Worm (Caenorhabditis elegans) whole organism, L2 larva: ENCODE data around the gene T23F6.3.

ENCODE experiments used
- C34F6.9 ChIP-seq: fragments of 150-350 bp; optimal IDR thresholded peaks from 2 replicates; lab custom pipeline; 2014; ENCODE audit warnings: missing biosample characterization, missing genetic modification characterization
- F13H6.1 ChIP-seq: sonication (generic microtip); optimal IDR thresholded peaks from 2 replicates; lab custom pipeline; 2016; ENCODE audit warnings: missing genetic modification characterization, missing compliant biosample characterization
- R02D3.7 ChIP-seq: fragments of 150-350 bp; optimal IDR thresholded peaks from 2 replicates; lab custom pipeline; 2014; ENCODE audit warnings: missing biosample characterization, missing genetic modification characterization
- Y55F3AM.14 ChIP-seq: fragments of 200-800 bp; sonication (Bioruptor generic); optimal IDR thresholded peaks from 2 replicates; lab custom pipeline; 2018; ENCODE audit warnings: mild to moderate bottlenecking, missing genetic modification characterization, missing compliant biosample characterization
- ZK546.5 ChIP-seq: sonication (generic microtip); optimal IDR thresholded peaks from 2 replicates; lab custom pipeline; 2017; ENCODE audit warnings: missing biosample characterization, missing genetic modification characterization
- alr-1 ChIP-seq: fragments of 150-350 bp; optimal IDR thresholded peaks from 2 replicates; lab custom pipeline; 2014; ENCODE audit warnings: missing biosample characterization, missing genetic modification characterization
- aly-2 ChIP-seq: fragments of 150-350 bp; optimal IDR thresholded peaks from 2 replicates; lab custom pipeline; 2014; ENCODE audit warnings: missing biosample characterization, missing genetic modification characterization
- ama-1 ChIP-seq: fragments of 150-350 bp; optimal IDR thresholded peaks from 2 replicates; lab custom pipeline; 2018; ENCODE audit warnings: inconsistent platforms
- blmp-1 ChIP-seq: sonication (generic microtip); optimal IDR thresholded peaks from 2 replicates; lab custom pipeline; 2017; ENCODE audit warnings: missing genetic modification characterization, mild to moderate bottlenecking, missing compliant biosample characterization, antibody characterized with exemption, moderate library complexity; ENCODE audit not compliant: insufficient read depth
- ceh-16 ChIP-seq: fragments of 150-350 bp; optimal IDR thresholded peaks from 2 replicates; lab custom pipeline; 2014; ENCODE audit warnings: missing biosample characterization, missing genetic modification characterization
- ceh-82 ChIP-seq: fragments of 150-350 bp; optimal IDR thresholded peaks from 2 replicates; lab custom pipeline; 2014; ENCODE audit warnings: missing biosample characterization, missing genetic modification characterization
- crh-2 ChIP-seq: sonication (generic microtip); optimal IDR thresholded peaks from 2 replicates; lab custom pipeline; 2017; ENCODE audit warnings: missing biosample characterization, missing genetic modification characterization
- dmd-4 ChIP-seq: sonication (generic microtip); optimal IDR thresholded peaks from 2 replicates; lab custom pipeline; 2017; ENCODE audit warnings: missing biosample characterization, missing genetic modification characterization
- egl-27 ChIP-seq: sonication (generic microtip); optimal IDR thresholded peaks from 3 replicates; lab custom pipeline; 2017; ENCODE audit warnings: missing biosample characterization, missing genetic modification reagents, missing genetic modification characterization
- elt-1 ChIP-seq: fragments of 150-350 bp; optimal IDR thresholded peaks from 2 replicates; lab custom pipeline; 2014; ENCODE audit warnings: missing biosample characterization, missing genetic modification characterization
- elt-3 ChIP-seq: sonication (generic microtip); optimal IDR thresholded peaks from 2 replicates; lab custom pipeline; 2017; ENCODE audit warnings: missing biosample characterization, missing genetic modification characterization
- fos-1 ChIP-seq: fragments of 150-350 bp; optimal IDR thresholded peaks from 2 replicates; lab custom pipeline; 2014; ENCODE audit warnings: missing biosample characterization, missing genetic modification characterization
- gmeb-1 ChIP-seq: fragments of 150-350 bp; optimal IDR thresholded peaks from 2 replicates; lab custom pipeline; 2014; ENCODE audit warnings: missing biosample characterization, missing genetic modification characterization
- lin-11 ChIP-seq: fragments of 150-350 bp; sonication (generic microtip); optimal IDR thresholded peaks from 2 replicates; lab custom pipeline; 2014; ENCODE audit warnings: missing biosample characterization, missing genetic modification characterization, inconsistent platforms, mixed read lengths
- lin-13 ChIP-seq: fragments of 150-350 bp; optimal IDR thresholded peaks from 2 replicates; lab custom pipeline; 2014; ENCODE audit warnings: missing biosample characterization, missing genetic modification reagents, missing genetic modification characterization
- lin-39 ChIP-seq: fragments of 150-350 bp; optimal IDR thresholded peaks from 2 replicates; lab custom pipeline; 2014; ENCODE audit warnings: missing biosample characterization, missing genetic modification reagents, missing genetic modification characterization
- lsy-2 ChIP-seq, 2 experiments: fragments of 150-350 bp in 1 of 2; sonication (generic microtip) in 1 of 2; optimal IDR thresholded peaks; 2 replicates each; lab custom pipeline; 2014 to 2017; ENCODE audit warnings: missing biosample characterization in 2 of 2, missing genetic modification characterization in 2 of 2
- mab-5 ChIP-seq: fragments of 150-350 bp; optimal IDR thresholded peaks from 2 replicates; lab custom pipeline; 2014; ENCODE audit warnings: missing biosample characterization, missing genetic modification characterization
- mbf-1 ChIP-seq: sonication (generic microtip); optimal IDR thresholded peaks from 2 replicates; lab custom pipeline; 2017; ENCODE audit warnings: missing biosample characterization, missing genetic modification characterization
- mdl-1 ChIP-seq, 2 experiments: fragments of 150-350 bp in 1 of 2; sonication (generic microtip) in 1 of 2; optimal IDR thresholded peaks; 2 replicates each; lab custom pipeline; 2017; ENCODE audit warnings: missing biosample characterization in 2 of 2, missing genetic modification characterization in 2 of 2
- nhr-10 ChIP-seq: sonication (generic microtip); optimal IDR thresholded peaks from 2 replicates; lab custom pipeline; 2017; ENCODE audit warnings: missing biosample characterization, missing genetic modification characterization
- nhr-11 ChIP-seq: fragments of 150-350 bp; optimal IDR thresholded peaks from 2 replicates; lab custom pipeline; 2014; ENCODE audit warnings: missing biosample characterization, missing genetic modification characterization
- nhr-12 ChIP-seq: fragments of 150-350 bp; optimal IDR thresholded peaks from 2 replicates; lab custom pipeline; 2014; ENCODE audit warnings: missing biosample characterization, missing genetic modification characterization
- nhr-129 ChIP-seq: fragments of 150-350 bp; optimal IDR thresholded peaks from 2 replicates; lab custom pipeline; 2014; ENCODE audit warnings: missing biosample characterization, missing genetic modification characterization
- nhr-21 ChIP-seq: fragments of 150-350 bp; optimal IDR thresholded peaks from 2 replicates; lab custom pipeline; 2014; ENCODE audit warnings: missing biosample characterization, missing genetic modification characterization
- nhr-23 ChIP-seq: fragments of 150-350 bp; optimal IDR thresholded peaks from 2 replicates; lab custom pipeline; 2014; ENCODE audit warnings: missing biosample characterization, missing genetic modification reagents, missing genetic modification characterization
- nhr-237 ChIP-seq: fragments of 150-350 bp; optimal IDR thresholded peaks from 2 replicates; lab custom pipeline; 2014; ENCODE audit warnings: missing biosample characterization, missing genetic modification characterization
- nhr-25 ChIP-seq: fragments of 150-350 bp; sonication (generic microtip); optimal IDR thresholded peaks from 3 replicates; lab custom pipeline; 2014; ENCODE audit warnings: missing biosample characterization, missing genetic modification characterization
- nhr-6 ChIP-seq: fragments of 150-350 bp; optimal IDR thresholded peaks from 2 replicates; lab custom pipeline; 2014; ENCODE audit warnings: missing biosample characterization, missing genetic modification characterization
- nhr-77 ChIP-seq: fragments of 150-350 bp; optimal IDR thresholded peaks from 2 replicates; lab custom pipeline; 2014; ENCODE audit warnings: missing biosample characterization, missing genetic modification characterization
- peb-1 ChIP-seq: fragments of 150-350 bp; optimal IDR thresholded peaks from 2 replicates; lab custom pipeline; 2014; ENCODE audit warnings: missing biosample characterization, missing genetic modification characterization
- sem-4 ChIP-seq: fragments of 150-350 bp; optimal IDR thresholded peaks from 2 replicates; lab custom pipeline; 2014; ENCODE audit warnings: missing biosample characterization, missing genetic modification reagents, missing genetic modification characterization
- skn-1 ChIP-seq: sonication (generic microtip); optimal IDR thresholded peaks from 2 replicates; lab custom pipeline; 2017; ENCODE audit warnings: missing biosample characterization, missing genetic modification characterization
- sma-3 ChIP-seq: sonication (generic microtip); optimal IDR thresholded peaks from 2 replicates; lab custom pipeline; 2016; ENCODE audit warnings: missing genetic modification reagents, missing genetic modification characterization, missing compliant biosample characterization
- sma-9 ChIP-seq, 2 experiments: fragments of 150-350 bp in 1 of 2; sonication (generic microtip) in 1 of 2; optimal IDR thresholded peaks; 2 replicates each; lab custom pipeline; 2014 to 2016; ENCODE audit warnings: missing genetic modification characterization in 2 of 2, mild to moderate bottlenecking in 1 of 2, missing biosample characterization in 1 of 2, missing compliant biosample characterization in 1 of 2, missing genetic modification reagents in 1 of 2, moderate library complexity in 1 of 2
- snpc-4 ChIP-seq: fragments of 150-350 bp; optimal IDR thresholded peaks from 2 replicates; lab custom pipeline; 2014; ENCODE audit warnings: missing biosample characterization, missing genetic modification characterization
- unc-39 ChIP-seq: fragments of 150-350 bp; optimal IDR thresholded peaks from 2 replicates; lab custom pipeline; 2014; ENCODE audit warnings: missing biosample characterization, missing genetic modification characterization
- unc-55 ChIP-seq: fragments of 150-350 bp; sonication (generic microtip); optimal IDR thresholded peaks from 3 replicates; lab custom pipeline; 2014; ENCODE audit warnings: missing biosample characterization, missing genetic modification reagents, missing genetic modification characterization
- unc-62 ChIP-seq: fragments of 150-350 bp; optimal IDR thresholded peaks from 2 replicates; lab custom pipeline; 2014; ENCODE audit warnings: missing biosample characterization, missing genetic modification reagents, missing genetic modification characterization
- zag-1 ChIP-seq: fragments of 150-350 bp; optimal IDR thresholded peaks from 2 replicates; lab custom pipeline; 2014; ENCODE audit warnings: missing biosample characterization, missing genetic modification characterization
- ztf-1 ChIP-seq: fragments of 200-800 bp; sonication (Bioruptor generic); conservative IDR thresholded peaks from 2 replicates; pipeline ENCODE4 v1.3.6; 2022; ENCODE audit warnings: missing genetic modification characterization, missing compliant biosample characterization
- ztf-11 ChIP-seq: sonication (generic microtip); optimal IDR thresholded peaks from 2 replicates; lab custom pipeline; 2017; ENCODE audit warnings: missing biosample characterization, missing genetic modification characterization
- ztf-4 ChIP-seq: fragments of 150-350 bp; optimal IDR thresholded peaks from 2 replicates; lab custom pipeline; 2014; ENCODE audit warnings: missing biosample characterization, missing genetic modification characterization

Gene T23F6.3

DNA sequence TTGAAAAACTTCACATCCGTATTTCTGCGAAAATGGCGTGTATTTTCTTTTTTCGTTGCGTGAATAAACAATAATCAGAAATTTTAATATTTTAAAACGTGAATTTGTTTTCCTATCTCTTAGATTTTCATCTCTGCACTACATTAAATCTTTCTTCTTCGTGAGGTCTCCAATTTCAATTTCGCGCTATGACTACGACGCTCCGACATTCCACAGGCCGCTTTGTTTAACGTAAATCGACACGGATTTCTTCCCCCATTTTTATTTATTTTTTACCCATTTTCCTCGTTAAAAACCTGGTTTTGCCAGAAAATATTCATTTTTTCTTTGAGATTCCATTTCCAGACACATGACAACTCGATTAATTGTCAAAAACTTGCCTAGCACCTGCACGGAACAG is at the start of gene T23F6.3, which contains the start of gene rbd-1:
Gene T23F6.3 (minus strand): TSS at position 120 of the 400 bp plus-strand sequence.
Gene rbd-1 (plus strand): TSS at position 346 of the 400 bp plus-strand sequence.
- TF ChIP-seq mdl-1 (tag; optimal IDR thresholded peaks at IDR 0.05; lab: Kevin White, UChicago) (peak in 1 of 2 experiments; percentile 27), egl-27 (tag; lab: Kevin White, UChicago) (peak; percentile 86), mab-5 (tag; lab: Kevin White, UChicago) (peak; percentile 84), ztf-1 (no peak), dmd-4 (tag; lab: Kevin White, UChicago) (no peak), nhr-11 (tag; lab: Kevin White, UChicago) (no peak), nhr-21 (tag; lab: Kevin White, UChicago) (peak; percentile 83), R02D3.7 (tag; lab: Kevin White, UChicago) (peak; percentile 98), fos-1 (tag; lab: Kevin White, UChicago) (peak; percentile 51), elt-3 (tag; lab: Kevin White, UChicago) (no peak), peb-1 (no peak), gmeb-1 (peak; percentile 100), unc-39 (no peak), unc-55 (peak; percentile 95), nhr-25 (peak; percentile 83), ceh-16 (tag; lab: Kevin White, UChicago) (no peak), lin-13 (GFP tag; lab: Kevin White, UChicago) (peak; percentile 89), nhr-23 (tag; lab: Kevin White, UChicago) (no peak), nhr-10 (no peak), crh-2 (tag; lab: Kevin White, UChicago) (peak; percentile 90), zag-1 (tag; lab: Kevin White, UChicago) (peak; percentile 61), lin-11 (peak; percentile 69), nhr-12 (tag; lab: Kevin White, UChicago) (peak; percentile 24), ztf-4 (tag; lab: Kevin White, UChicago) (peak; percentile 74), ama-1 (lab: Kevin White, UChicago) (no peak), snpc-4 (peak; percentile 76), nhr-6 (peak; percentile 78), nhr-237 (tag; lab: Kevin White, UChicago) (peak; percentile 80), ZK546.5 (tag; lab: Kevin White, UChicago) (peak; percentile 35), lsy-2 (tag; optimal IDR thresholded peaks at IDR 0.05; lab: Kevin White, UChicago) (peak; percentile 86 to 93), lin-39 (no peak), nhr-129 (tag; lab: Kevin White, UChicago) (peak; percentile 89), blmp-1 (tag; lab: Kevin White, UChicago) (no peak), ceh-82 (peak; percentile 72), sem-4 (tag; lab: Kevin White, UChicago) (peak; percentile 61), mbf-1 (tag; lab: Kevin White, UChicago) (no peak), sma-9 (GFP tag; optimal IDR thresholded peaks at IDR 0.05; lab: Kevin White, UChicago) (peak; percentile 94), sma-9 (tag; optimal IDR thresholded peaks at IDR 0.05; lab: Kevin White, UChicago) (no peak), alr-1 (no peak), skn-1 (no peak), unc-62 (GFP tag; lab: Kevin White, UChicago) (no peak), Y55F3AM.14 (GFP tag; lab: Kevin White, UChicago) (no peak), elt-1 (no peak), C34F6.9 (tag; lab: Kevin White, UChicago) (peak; percentile 87), sma-3 (GFP tag; lab: Kevin White, UChicago) (peak; percentile 95), F13H6.1 (tag; lab: Kevin White, UChicago) (peak; percentile 89), nhr-77 (tag; lab: Kevin White, UChicago) (no peak), ztf-11 (tag; lab: Kevin White, UChicago) (no peak), aly-2 (tag; lab: Kevin White, UChicago) (no peak)
